Fruit fly (Drosophila melanogaster) whole organism, embryonic: ENCODE measurements around the gene CtsF.

ENCODE experiments used
- Atf3 ChIP-seq: fragments of 200-800 bp; sonication (Bioruptor generic); optimal IDR thresholded peaks from 3 replicates; lab custom pipeline; 2016; ENCODE audit warnings: missing biosample characterization, missing genetic modification characterization
- B-H1 ChIP-seq: fragments of 200-800 bp; sonication (Bioruptor generic); IDR thresholded peaks from 3 replicates; pipeline ENCODE4 v1.3.6; 2022; ENCODE audit warnings: missing biosample characterization, missing genetic modification characterization
- CG1024 ChIP-seq: fragments of 200-800 bp; sonication (Bioruptor generic); IDR thresholded peaks from 2 replicates; pipeline ENCODE4 v1.3.6; 2022; ENCODE audit warnings: missing biosample characterization, missing genetic modification characterization
- CG10274 ChIP-seq: fragments of 200-800 bp; sonication (Bioruptor generic); optimal IDR thresholded peaks from 3 replicates; lab custom pipeline; 2017; ENCODE audit warnings: missing biosample characterization, mild to moderate bottlenecking, missing genetic modification characterization
- CG10543 ChIP-seq: fragments of 200-800 bp; sonication (Bioruptor generic); optimal IDR thresholded peaks from 3 replicates; lab custom pipeline; 2017; ENCODE audit warnings: missing biosample characterization, mild to moderate bottlenecking, missing genetic modification characterization, moderate library complexity
- CG11085 ChIP-seq: fragments of 200-800 bp; sonication (Bioruptor generic); IDR thresholded peaks from 2 replicates; pipeline ENCODE4 v1.3.6; 2022; ENCODE audit warnings: missing biosample characterization, missing genetic modification characterization
- CG11695 ChIP-seq: fragments of 200-800 bp; sonication (Bioruptor generic); IDR thresholded peaks from 3 replicates; pipeline ENCODE4 v1.3.6; 2022; ENCODE audit warnings: missing biosample characterization, missing genetic modification characterization
- CG12155 ChIP-seq: fragments of 200-800 bp; sonication (Bioruptor generic); optimal IDR thresholded peaks from 3 replicates; lab custom pipeline; 2016; ENCODE audit warnings: missing biosample characterization, missing genetic modification characterization
- CG14441 ChIP-seq: fragments of 200-800 bp; sonication (Bioruptor generic); IDR thresholded peaks from 2 replicates; pipeline ENCODE4 v1.3.6; 2022; ENCODE audit warnings: missing biosample characterization, missing genetic modification characterization
- CG15269 ChIP-seq: fragments of 200-800 bp; sonication (Bioruptor generic); optimal IDR thresholded peaks from 2 replicates; lab custom pipeline; 2018; ENCODE audit warnings: missing biosample characterization, mild to moderate bottlenecking, missing genetic modification characterization, moderate library complexity
- CG17802 ChIP-seq: fragments of 200-800 bp; sonication (Bioruptor generic); optimal IDR thresholded peaks from 2 replicates; lab custom pipeline; 2018; ENCODE audit warnings: missing biosample characterization, mild to moderate bottlenecking, missing genetic modification characterization, moderate library complexity
- CG17912 ChIP-seq: fragments of 200-800 bp; sonication (Bioruptor generic); optimal IDR thresholded peaks from 2 replicates; lab custom pipeline; 2018; ENCODE audit warnings: missing biosample characterization, mild to moderate bottlenecking, missing genetic modification characterization
- CG18599 ChIP-seq: fragments of 200-800 bp; sonication (Bioruptor generic); optimal IDR thresholded peaks from 3 replicates; lab custom pipeline; 2017; ENCODE audit warnings: missing biosample characterization, missing genetic modification characterization, mild to moderate bottlenecking, moderate library complexity, missing genetic modification reagents
- CG2678 ChIP-seq: fragments of 200-800 bp; sonication (Bioruptor generic); optimal IDR thresholded peaks from 3 replicates; lab custom pipeline; 2019; ENCODE audit warnings: missing biosample characterization, mild to moderate bottlenecking, missing genetic modification characterization, moderate library complexity
- CG33557 ChIP-seq: fragments of 200-800 bp; sonication (Bioruptor generic); optimal IDR thresholded peaks from 2 replicates; lab custom pipeline; 2019; ENCODE audit warnings: missing biosample characterization, mild to moderate bottlenecking, missing genetic modification characterization, moderate library complexity
- CG3407 ChIP-seq: fragments of 200-800 bp; sonication (Bioruptor generic); optimal IDR thresholded peaks from 2 replicates; lab custom pipeline; 2018; ENCODE audit warnings: missing biosample characterization, mild to moderate bottlenecking, missing genetic modification characterization
- CG3838 ChIP-seq: fragments of 200-800 bp; sonication (Bioruptor generic); optimal IDR thresholded peaks from 3 replicates; lab custom pipeline; 2016; ENCODE audit warnings: missing biosample characterization, missing genetic modification characterization
- CG43689 ChIP-seq: fragments of 200-800 bp; sonication (Bioruptor generic); IDR thresholded peaks from 2 replicates; pipeline ENCODE4 v1.3.6; 2022; ENCODE audit warnings: missing biosample characterization, missing genetic modification characterization
- CG4424 ChIP-seq: fragments of 200-800 bp; sonication (Bioruptor generic); optimal IDR thresholded peaks from 3 replicates; lab custom pipeline; 2016; ENCODE audit warnings: missing biosample characterization, missing genetic modification characterization
- CG6175 ChIP-seq: fragments of 200-800 bp; sonication (Bioruptor generic); IDR thresholded peaks from 3 replicates; pipeline ENCODE4 v1.3.6; 2022; ENCODE audit warnings: missing biosample characterization, missing genetic modification characterization
- CG8089 ChIP-seq: fragments of 200-800 bp; sonication (Bioruptor generic); optimal IDR thresholded peaks from 3 replicates; lab custom pipeline; 2016; ENCODE audit warnings: missing biosample characterization, missing genetic modification characterization
- CG8944 ChIP-seq: fragments of 200-800 bp; sonication (Bioruptor generic); optimal IDR thresholded peaks from 3 replicates; lab custom pipeline; 2016; ENCODE audit warnings: missing biosample characterization, missing genetic modification characterization
- CG9932 ChIP-seq: fragments of 200-800 bp; sonication (Bioruptor generic); IDR thresholded peaks from 2 replicates; pipeline ENCODE4 v1.3.6; 2022; ENCODE audit warnings: missing biosample characterization, missing genetic modification characterization
- H2.0 ChIP-seq: fragments of 200-800 bp; sonication (Bioruptor generic); IDR thresholded peaks from 2 replicates; pipeline ENCODE4 v1.3.6; 2022; ENCODE audit warnings: missing biosample characterization, missing genetic modification characterization
- HLH3B ChIP-seq: fragments of 200-800 bp; sonication (Bioruptor generic); IDR thresholded peaks from 2 replicates; pipeline ENCODE4 v1.3.6; 2022; ENCODE audit warnings: missing biosample characterization, missing genetic modification characterization
- HmgZ ChIP-seq: fragments of 200-800 bp; sonication (Bioruptor generic); optimal IDR thresholded peaks from 2 replicates; lab custom pipeline; 2018; ENCODE audit warnings: missing biosample characterization, mild to moderate bottlenecking, missing genetic modification characterization
- Kr ChIP-seq: fragments of 200-800 bp; sonication (Bioruptor generic); optimal IDR thresholded peaks from 2 replicates; lab custom pipeline; 2017; ENCODE audit warnings: missing biosample characterization, mild to moderate bottlenecking, missing genetic modification characterization
- Oaz ChIP-seq: fragments of 200-800 bp; sonication (Bioruptor generic); IDR thresholded peaks from 2 replicates; pipeline ENCODE4 v1.3.6; 2022; ENCODE audit warnings: missing biosample characterization, missing genetic modification characterization
- Spps ChIP-seq: fragments of 200-800 bp; sonication (Bioruptor generic); optimal IDR thresholded peaks from 2 replicates; lab custom pipeline; 2018; ENCODE audit warnings: missing biosample characterization, mild to moderate bottlenecking, missing genetic modification characterization
- abd-A ChIP-seq: fragments of 200-800 bp; sonication (Bioruptor generic); optimal IDR thresholded peaks from 3 replicates; lab custom pipeline; 2019; ENCODE audit warnings: missing biosample characterization, mild to moderate bottlenecking, missing genetic modification characterization, moderate library complexity
- al ChIP-seq: fragments of 200-800 bp; sonication (Bioruptor generic); IDR thresholded peaks from 2 replicates; pipeline ENCODE4 v1.3.6; 2022; ENCODE audit warnings: missing biosample characterization, missing genetic modification characterization
- bab2 ChIP-seq: fragments of 200-800 bp; sonication (Bioruptor generic); optimal IDR thresholded peaks from 2 replicates; lab custom pipeline; 2016; ENCODE audit warnings: missing biosample characterization, missing genetic modification characterization
- bcd ChIP-seq: fragments of 200-800 bp; sonication (Bioruptor generic); optimal IDR thresholded peaks from 2 replicates; lab custom pipeline; 2017; ENCODE audit warnings: missing biosample characterization, mild to moderate bottlenecking, missing genetic modification characterization
- corto ChIP-seq: fragments of 200-800 bp; sonication (Bioruptor generic); optimal IDR thresholded peaks from 2 replicates; lab custom pipeline; 2016; ENCODE audit warnings: missing biosample characterization, mild to moderate bottlenecking, missing genetic modification characterization, moderate library complexity
- crol ChIP-seq: fragments of 200-800 bp; sonication (Bioruptor generic); IDR thresholded peaks from 2 replicates; pipeline ENCODE4 v1.3.6; 2022; ENCODE audit warnings: missing biosample characterization, missing genetic modification characterization
- cwo ChIP-seq: fragments of 200-800 bp; sonication (Bioruptor generic); optimal IDR thresholded peaks from 3 replicates; lab custom pipeline; 2017; ENCODE audit warnings: missing biosample characterization, missing genetic modification characterization, mild to moderate bottlenecking, moderate library complexity, missing genetic modification reagents
- fd64A ChIP-seq: fragments of 200-800 bp; sonication (Bioruptor generic); optimal IDR thresholded peaks from 3 replicates; lab custom pipeline; 2018; ENCODE audit warnings: missing biosample characterization, mild to moderate bottlenecking, missing genetic modification characterization
- hb ChIP-seq: fragments of 200-800 bp; sonication (Bioruptor generic); IDR thresholded peaks from 3 replicates; pipeline ENCODE4 v1.3.6; 2022; ENCODE audit warnings: missing biosample characterization, missing genetic modification characterization; ENCODE audit not compliant: partially characterized antibody
- hkb ChIP-seq, 2 experiments: fragments of 200-800 bp in 1 of 2; fragments of >200 bp in 1 of 2; sonication (Bioruptor generic) in 1 of 2; IDR thresholded peaks in 1 of 2; optimal IDR thresholded peaks in 1 of 2; 2 replicates each; pipeline versions ENCODE4 v1.3.6 to Lab custom; 2017 to 2022; ENCODE audit warnings: missing biosample characterization in 1 of 2, missing genetic modification characterization in 1 of 2
- mirr ChIP-seq: fragments of 200-800 bp; sonication (Bioruptor generic); optimal IDR thresholded peaks from 3 replicates; lab custom pipeline; 2018; ENCODE audit warnings: missing biosample characterization, mild to moderate bottlenecking, missing genetic modification characterization
- nom ChIP-seq: fragments of 200-800 bp; sonication (Bioruptor generic); optimal IDR thresholded peaks from 2 replicates; lab custom pipeline; 2017; ENCODE audit warnings: missing biosample characterization, missing genetic modification characterization, mild to moderate bottlenecking, moderate library complexity, missing genetic modification reagents
- oc ChIP-seq: fragments of 200-800 bp; sonication (Bioruptor generic); optimal IDR thresholded peaks from 2 replicates; lab custom pipeline; 2018; ENCODE audit warnings: missing biosample characterization, mild to moderate bottlenecking, missing genetic modification characterization, moderate library complexity
- odd ChIP-seq: fragments of 200-800 bp; sonication (Bioruptor generic); optimal IDR thresholded peaks from 2 replicates; lab custom pipeline; 2017; ENCODE audit warnings: missing biosample characterization, mild to moderate bottlenecking, missing genetic modification characterization
- ranshi ChIP-seq: fragments of 200-800 bp; sonication (Bioruptor generic); IDR thresholded peaks from 2 replicates; pipeline ENCODE4 v1.3.6; 2022; ENCODE audit warnings: missing biosample characterization, missing genetic modification characterization
- sens ChIP-seq: fragments of 200-800 bp; sonication (Bioruptor generic); peaks from one replicate; lab custom pipeline; 2016; ENCODE audit warnings: missing biosample characterization, missing genetic modification characterization
- seq ChIP-seq: fragments of 200-800 bp; sonication (Bioruptor generic); IDR thresholded peaks from 2 replicates; pipeline ENCODE4 v1.3.6; 2022; ENCODE audit warnings: missing biosample characterization, missing genetic modification characterization
- stwl ChIP-seq: fragments of 200-800 bp; sonication (Bioruptor generic); optimal IDR thresholded peaks from 3 replicates; lab custom pipeline; 2018; ENCODE audit warnings: missing biosample characterization, mild to moderate bottlenecking, missing genetic modification characterization, moderate library complexity
- tin ChIP-seq: fragments of 200-800 bp; sonication (Bioruptor generic); optimal IDR thresholded peaks from 3 replicates; lab custom pipeline; 2016; ENCODE audit warnings: missing biosample characterization, missing genetic modification characterization
- wek ChIP-seq: fragments of 200-800 bp; sonication (Bioruptor generic); optimal IDR thresholded peaks from 3 replicates; lab custom pipeline; 2018; ENCODE audit warnings: missing biosample characterization, mild to moderate bottlenecking, missing genetic modification characterization, moderate library complexity
- zf30C ChIP-seq: fragments of 200-800 bp; sonication (Bioruptor generic); optimal IDR thresholded peaks from 3 replicates; lab custom pipeline; 2018; ENCODE audit warnings: missing biosample characterization, mild to moderate bottlenecking, missing genetic modification characterization
- zfh1 ChIP-seq: fragments of 200-800 bp; sonication (Bioruptor generic); IDR thresholded peaks from 3 replicates; pipeline ENCODE4 v1.3.6; 2022; ENCODE audit warnings: missing biosample characterization, missing genetic modification characterization
- zfh2 ChIP-seq: fragments of 200-800 bp; sonication (Bioruptor generic); optimal IDR thresholded peaks from 2 replicates; lab custom pipeline; 2016; ENCODE audit warnings: missing biosample characterization, missing genetic modification characterization

The CtsF gene

dm6 chr3R:5297315-5297714 lies 45.8 kb upstream of the CtsF start (continued):
- TF ChIP-seq CG1024 (GFP tag; lab: Robert Waterston, UW) = no peak
- TF ChIP-seq hb (GFP tag; lab: Robert Waterston, UW) = no peak
- TF ChIP-seq CG12155 (GFP tag; lab: Kevin White, UChicago) = no peak
- TF ChIP-seq zfh2 = no peak
- no peak for TF ChIP-seq odd
- TF ChIP-seq CG8089 (GFP tag; lab: Kevin White, UChicago) = no peak
- no peak for TF ChIP-seq zfh1 (GFP tag; lab: Robert Waterston, UW)
- TF ChIP-seq corto (GFP tag; lab: Kevin White, UChicago) = no peak
- TF ChIP-seq fd64A (GFP tag; lab: Kevin White, UChicago) = no peak
- TF ChIP-seq HmgZ (tag; lab: Kevin White, UChicago) = peak; percentile 35
- no peak for TF ChIP-seq CG14441 (GFP tag; lab: Robert Waterston, UW)
- no peak for TF ChIP-seq CG10543 (GFP tag; lab: Kevin White, UChicago)
- TF ChIP-seq CG33557 = no peak
- no peak for TF ChIP-seq nom (GFP tag; lab: Kevin White, UChicago)
- TF ChIP-seq CG15269 (tag; lab: Kevin White, UChicago) = no peak
- TF ChIP-seq CG17912 (GFP tag; lab: Kevin White, UChicago) = no peak
- TF ChIP-seq bab2 (GFP tag; lab: Kevin White, UChicago) = no peak
- TF ChIP-seq B-H1 (GFP tag; lab: Robert Waterston, UW) = no peak
- no peak for TF ChIP-seq tin
- TF ChIP-seq seq (GFP tag; lab: Robert Waterston, UW) = no peak
- no peak for TF ChIP-seq HLH3B (GFP tag; lab: Robert Waterston, UW)
- TF ChIP-seq ranshi (GFP tag; lab: Robert Waterston, UW) = no peak
- no peak for TF ChIP-seq oc (tag; lab: Kevin White, UChicago)
- TF ChIP-seq abd-A (tag; lab: Kevin White, UChicago) = no peak
- no peak for TF ChIP-seq CG11085 (GFP tag; lab: Robert Waterston, UW)
- TF ChIP-seq Atf3 (GFP tag; lab: Kevin White, UChicago) = no peak
- no peak for TF ChIP-seq CG3838 (GFP tag; lab: Kevin White, UChicago)
- no peak for TF ChIP-seq mirr (GFP tag; lab: Kevin White, UChicago)
- no peak for TF ChIP-seq CG8944
- TF ChIP-seq stwl (tag; lab: Kevin White, UChicago) = peak; percentile 62
- TF ChIP-seq CG43689 (GFP tag; lab: Robert Waterston, UW) = no peak
- TF ChIP-seq Kr (GFP tag; lab: Kevin White, UChicago) = no peak
- no peak for TF ChIP-seq CG11695 (GFP tag; lab: Robert Waterston, UW)
- no peak for TF ChIP-seq Oaz (GFP tag; lab: Robert Waterston, UW)
- TF ChIP-seq al (GFP tag; lab: Robert Waterston, UW) = no peak
- TF ChIP-seq CG17802 (tag; lab: Kevin White, UChicago) = no peak
- TF ChIP-seq Spps = no peak
- no peak for TF ChIP-seq hkb (optimal IDR thresholded peaks at IDR 0.05; lab: Kevin White, UChicago)
- TF ChIP-seq hkb (GFP tag; IDR thresholded peaks at IDR 0.05; lab: Robert Waterston, UW) = no peak
- no peak for TF ChIP-seq CG18599 (GFP tag; lab: Kevin White, UChicago)
- no peak for TF ChIP-seq CG10274 (GFP tag; lab: Kevin White, UChicago)
- TF ChIP-seq bcd = no peak
- TF ChIP-seq crol = no peak
- TF ChIP-seq H2.0 (GFP tag; lab: Robert Waterston, UW) = no peak
- no peak for TF ChIP-seq CG4424
- TF ChIP-seq cwo (GFP tag; lab: Kevin White, UChicago) = no peak
- peak; percentile 86 for TF ChIP-seq sens (GFP tag; lab: Kevin White, UChicago)
- no peak for TF ChIP-seq CG9932 (GFP tag; lab: Robert Waterston, UW)
- TF ChIP-seq wek = peak; percentile 76
- TF ChIP-seq zf30C (GFP tag; lab: Kevin White, UChicago) = no peak
- TF ChIP-seq CG2678 (tag; lab: Kevin White, UChicago) = no peak
- TF ChIP-seq CG3407 (GFP tag; lab: Kevin White, UChicago) = no peak
- TF ChIP-seq CG6175 = no peak
